Worm (Caenorhabditis elegans) whole organism, L3 larva: ENCODE data around the gene rgs-1.

ENCODE experiments used
- R02D3.7 ChIP-seq: fragments of 150-350 bp; optimal IDR thresholded peaks from 2 replicates; lab custom pipeline; 2014; ENCODE audit warnings: missing biosample characterization, missing genetic modification characterization
- ZK546.5 ChIP-seq: sonication (generic microtip); optimal IDR thresholded peaks from 2 replicates; lab custom pipeline; 2017; ENCODE audit warnings: missing biosample characterization, missing genetic modification characterization
- aly-2 ChIP-seq: fragments of 150-350 bp; optimal IDR thresholded peaks from 2 replicates; lab custom pipeline; 2014; ENCODE audit warnings: missing biosample characterization, missing genetic modification characterization
- ama-1 ChIP-seq: fragments of 150-350 bp; optimal IDR thresholded peaks from 2 replicates; lab custom pipeline; 2018
- ceh-28 ChIP-seq: fragments of 150-350 bp; optimal IDR thresholded peaks from 2 replicates; lab custom pipeline; 2014; ENCODE audit warnings: missing biosample characterization, missing genetic modification reagents, missing genetic modification characterization
- ceh-82 ChIP-seq: fragments of 150-350 bp; optimal IDR thresholded peaks from 2 replicates; lab custom pipeline; 2014; ENCODE audit warnings: missing biosample characterization, missing genetic modification characterization
- daf-12 ChIP-seq: fragments of 150-350 bp; optimal IDR thresholded peaks from 2 replicates; lab custom pipeline; 2014; ENCODE audit warnings: missing biosample characterization, missing genetic modification reagents, missing genetic modification characterization
- egl-27 ChIP-seq: sonication (generic microtip); optimal IDR thresholded peaks from 4 replicates; lab custom pipeline; 2017; ENCODE audit warnings: missing biosample characterization, missing genetic modification reagents, missing genetic modification characterization
- egl-5 ChIP-seq: fragments of 150-350 bp; optimal IDR thresholded peaks from 2 replicates; lab custom pipeline; 2017; ENCODE audit warnings: missing biosample characterization, missing genetic modification reagents, missing genetic modification characterization, inconsistent platforms
- elt-1 ChIP-seq: fragments of 150-350 bp; optimal IDR thresholded peaks from 2 replicates; lab custom pipeline; 2014; ENCODE audit warnings: missing biosample characterization, missing genetic modification characterization
- elt-2 ChIP-seq: sonication (generic microtip); optimal IDR thresholded peaks from 2 replicates; lab custom pipeline; 2016; ENCODE audit warnings: missing genetic modification reagents, mild to moderate bottlenecking, missing genetic modification characterization, missing compliant biosample characterization
- elt-3 ChIP-seq, 3 experiments: fragments of 150-350 bp in 1 of 3; sonication (generic microtip) in 2 of 3; optimal IDR thresholded peaks; 2 replicates in 2 of 3; 4 replicates in 1 of 3; lab custom pipeline; 2014 to 2017; ENCODE audit warnings: missing biosample characterization in 3 of 3, missing genetic modification characterization in 3 of 3
- fkh-10 ChIP-seq: sonication (generic microtip); optimal IDR thresholded peaks from 2 replicates; lab custom pipeline; 2017; ENCODE audit warnings: missing biosample characterization, missing genetic modification reagents, missing genetic modification characterization
- fos-1 ChIP-seq: fragments of 150-350 bp; optimal IDR thresholded peaks from 2 replicates; lab custom pipeline; 2014; ENCODE audit warnings: missing biosample characterization, missing genetic modification characterization
- hmg-11 ChIP-seq: sonication (generic microtip); optimal IDR thresholded peaks from 2 replicates; lab custom pipeline; 2016; ENCODE audit warnings: missing genetic modification characterization, missing compliant biosample characterization
- jun-1 ChIP-seq: fragments of 150-350 bp; optimal IDR thresholded peaks from 2 replicates; lab custom pipeline; 2014; ENCODE audit warnings: missing biosample characterization, missing genetic modification reagents, missing genetic modification characterization
- lin-39 ChIP-seq: fragments of 150-350 bp; optimal IDR thresholded peaks from 2 replicates; lab custom pipeline; 2018; ENCODE audit warnings: missing biosample characterization, missing genetic modification reagents, missing genetic modification characterization
- lsy-12 ChIP-seq: sonication (generic microtip); optimal IDR thresholded peaks from 2 replicates; lab custom pipeline; 2016; ENCODE audit warnings: mild to moderate bottlenecking, missing genetic modification characterization, missing compliant biosample characterization
- mdl-1 ChIP-seq: fragments of 150-350 bp; optimal IDR thresholded peaks from 2 replicates; lab custom pipeline; 2014; ENCODE audit warnings: missing biosample characterization, missing genetic modification characterization
- mml-1 ChIP-seq: fragments of 150-350 bp; sonication (generic microtip); optimal IDR thresholded peaks from 3 replicates; lab custom pipeline; 2014; ENCODE audit warnings: missing biosample characterization, missing genetic modification characterization
- nfya-1 ChIP-seq: sonication (generic microtip); optimal IDR thresholded peaks from 2 replicates; lab custom pipeline; 2017; ENCODE audit warnings: missing genetic modification characterization, mild to moderate bottlenecking, missing compliant biosample characterization, antibody characterized with exemption, moderate library complexity; ENCODE audit not compliant: insufficient read depth
- nhr-11 ChIP-seq: fragments of 150-350 bp; optimal IDR thresholded peaks from 2 replicates; lab custom pipeline; 2014; ENCODE audit warnings: missing biosample characterization, missing genetic modification characterization
- nhr-12 ChIP-seq: fragments of 150-350 bp; optimal IDR thresholded peaks from 2 replicates; lab custom pipeline; 2014; ENCODE audit warnings: missing biosample characterization, missing genetic modification characterization
- nhr-25 ChIP-seq: sonication (generic microtip); optimal IDR thresholded peaks from 2 replicates; lab custom pipeline; 2017; ENCODE audit warnings: missing biosample characterization, missing genetic modification characterization
- nhr-28 ChIP-seq: fragments of 150-350 bp; optimal IDR thresholded peaks from 2 replicates; lab custom pipeline; 2014; ENCODE audit warnings: missing biosample characterization, missing genetic modification characterization
- nhr-43 ChIP-seq: sonication (generic microtip); optimal IDR thresholded peaks from 2 replicates; lab custom pipeline; 2016; ENCODE audit warnings: mild to moderate bottlenecking, missing genetic modification characterization, missing compliant biosample characterization; ENCODE audit not compliant: poor library complexity, severe bottlenecking
- nhr-67 ChIP-seq: fragments of 150-350 bp; optimal IDR thresholded peaks from 2 replicates; lab custom pipeline; 2014; ENCODE audit warnings: missing biosample characterization, missing genetic modification characterization
- nhr-76 ChIP-seq: fragments of 150-350 bp; sonication (generic microtip); optimal IDR thresholded peaks from 5 replicates; lab custom pipeline; 2014; ENCODE audit warnings: missing biosample characterization, missing genetic modification characterization
- nhr-77 ChIP-seq: fragments of 150-350 bp; optimal IDR thresholded peaks from 2 replicates; lab custom pipeline; 2014; ENCODE audit warnings: missing biosample characterization, missing genetic modification characterization
- pha-4 ChIP-seq: fragments of 150-350 bp; optimal IDR thresholded peaks from 2 replicates; lab custom pipeline; 2014; ENCODE audit warnings: missing biosample characterization, missing genetic modification reagents, missing genetic modification characterization
- pqm-1 ChIP-seq: fragments of 150-350 bp; optimal IDR thresholded peaks from 2 replicates; lab custom pipeline; 2017; ENCODE audit warnings: missing biosample characterization, missing genetic modification characterization, inconsistent platforms
- snpc-4 ChIP-seq: fragments of 150-350 bp; optimal IDR thresholded peaks from 2 replicates; lab custom pipeline; 2014; ENCODE audit warnings: missing biosample characterization, missing genetic modification characterization
- tbx-2 ChIP-seq: sonication (generic microtip); optimal IDR thresholded peaks from 2 replicates; lab custom pipeline; 2016; ENCODE audit warnings: mild to moderate bottlenecking, missing genetic modification characterization, missing compliant biosample characterization
- unc-39 ChIP-seq: sonication (generic microtip); optimal IDR thresholded peaks from 4 replicates; lab custom pipeline; 2017; ENCODE audit warnings: missing biosample characterization, missing genetic modification characterization
- zag-1 ChIP-seq: fragments of 150-350 bp; optimal IDR thresholded peaks from 2 replicates; lab custom pipeline; 2014; ENCODE audit warnings: missing biosample characterization, missing genetic modification characterization
- ztf-4 ChIP-seq: fragments of 150-350 bp; optimal IDR thresholded peaks from 2 replicates; lab custom pipeline; 2014; ENCODE audit warnings: missing biosample characterization, missing genetic modification characterization

The rgs-1 gene

ce11 chrIII:10025989-10026388, 9.6 kb upstream of the rgs-1 start, which contains the start of gene ins-22:
Gene ins-22, plus strand, starts transcription at chrIII:10026289.
- TF ChIP-seq ama-1 (lab: Kevin White, UChicago): no peak
- TF ChIP-seq nhr-25 (tag; lab: Kevin White, UChicago): no peak
- TF ChIP-seq lsy-12 (tag; lab: Kevin White, UChicago): no peak
- no peak for TF ChIP-seq ceh-28 (tag; lab: Kevin White, UChicago)
- no peak for TF ChIP-seq egl-27 (tag; lab: Kevin White, UChicago)
- no peak for TF ChIP-seq elt-1 (tag; lab: Kevin White, UChicago)
- TF ChIP-seq nhr-12 (tag; lab: Kevin White, UChicago): no peak
- TF ChIP-seq aly-2 (tag; lab: Kevin White, UChicago): no peak
- no peak for TF ChIP-seq ceh-82
- no peak for TF ChIP-seq fos-1 (tag; lab: Kevin White, UChicago)
- TF ChIP-seq nfya-1: no peak
- no peak for TF ChIP-seq ztf-4 (tag; lab: Kevin White, UChicago)
- no peak for TF ChIP-seq nhr-28
- TF ChIP-seq pha-4 (tag; lab: Kevin White, UChicago): no peak

ce11 chrIII:10023452-10023851, 7.1 kb upstream of the rgs-1 start, which contains the start of gene ins-21:
Gene ins-21, plus strand, starts transcription at chrIII:10023752.
- TF ChIP-seq pqm-1 (tag; lab: Kevin White, UChicago): no peak

- TF ChIP-seq nhr-12 (tag; lab: Kevin White, UChicago) (no peak), elt-2 (tag; lab: Kevin White, UChicago) (no peak), fkh-10 (GFP tag; lab: Kevin White, UChicago) (no peak), nhr-11 (tag; lab: Kevin White, UChicago) (no peak), snpc-4 (no peak), unc-39 (tag; lab: Kevin White, UChicago) (no peak), fos-1 (tag; lab: Kevin White, UChicago) (no peak), nfya-1 (no peak), jun-1 (no peak), nhr-67 (tag; lab: Kevin White, UChicago) (no peak), ZK546.5 (tag; lab: Kevin White, UChicago) (no peak), nhr-76 (tag; lab: Kevin White, UChicago) (no peak), R02D3.7 (tag; lab: Kevin White, UChicago) (no peak), nhr-77 (no peak), lin-39 (no peak), mdl-1 (no peak), ceh-28 (tag; lab: Kevin White, UChicago) (no peak), zag-1 (tag; lab: Kevin White, UChicago) (no peak), nhr-43 (tag; lab: Kevin White, UChicago) (no peak)
Measured at ce11 chrIII:10018007-10018406, 1.6 kb upstream of the rgs-1 start.

ce11 chrIII:10012136-10012535, 4.2 kb downstream of the rgs-1 start, which contains the start of gene C05B5.16:
Gene C05B5.16, plus strand, starts transcription at chrIII:10012436.
- TF ChIP-seq nfya-1 (no peak), elt-3 (tag; optimal IDR thresholded peaks at IDR 0.05; lab: Kevin White, UChicago) (no peak), mdl-1 (no peak), daf-12 (tag; lab: Kevin White, UChicago) (no peak), aly-2 (tag; lab: Kevin White, UChicago) (no peak), tbx-2 (tag; lab: Kevin White, UChicago) (no peak), snpc-4 (no peak), unc-39 (tag; lab: Kevin White, UChicago) (no peak), elt-2 (tag; lab: Kevin White, UChicago) (no peak), nhr-12 (tag; lab: Kevin White, UChicago) (no peak), hmg-11 (no peak), elt-1 (tag; lab: Kevin White, UChicago) (no peak), egl-5 (tag; lab: Kevin White, UChicago) (no peak), egl-27 (tag; lab: Kevin White, UChicago) (no peak)

- TF ChIP-seq R02D3.7 (tag; lab: Kevin White, UChicago) (no peak), mml-1 (tag; lab: Kevin White, UChicago) (no peak)
Measured at ce11 chrIII:10010117-10010516, 6.2 kb downstream of the rgs-1 start, which contains the start of gene fbxa-155. Gene fbxa-155, minus strand, starts transcription at chrIII:10010217.
